Fruit fly (Drosophila melanogaster): Measurements from ENCODE around the gene C1GalTA.

C1GalTA gene

DNA sequence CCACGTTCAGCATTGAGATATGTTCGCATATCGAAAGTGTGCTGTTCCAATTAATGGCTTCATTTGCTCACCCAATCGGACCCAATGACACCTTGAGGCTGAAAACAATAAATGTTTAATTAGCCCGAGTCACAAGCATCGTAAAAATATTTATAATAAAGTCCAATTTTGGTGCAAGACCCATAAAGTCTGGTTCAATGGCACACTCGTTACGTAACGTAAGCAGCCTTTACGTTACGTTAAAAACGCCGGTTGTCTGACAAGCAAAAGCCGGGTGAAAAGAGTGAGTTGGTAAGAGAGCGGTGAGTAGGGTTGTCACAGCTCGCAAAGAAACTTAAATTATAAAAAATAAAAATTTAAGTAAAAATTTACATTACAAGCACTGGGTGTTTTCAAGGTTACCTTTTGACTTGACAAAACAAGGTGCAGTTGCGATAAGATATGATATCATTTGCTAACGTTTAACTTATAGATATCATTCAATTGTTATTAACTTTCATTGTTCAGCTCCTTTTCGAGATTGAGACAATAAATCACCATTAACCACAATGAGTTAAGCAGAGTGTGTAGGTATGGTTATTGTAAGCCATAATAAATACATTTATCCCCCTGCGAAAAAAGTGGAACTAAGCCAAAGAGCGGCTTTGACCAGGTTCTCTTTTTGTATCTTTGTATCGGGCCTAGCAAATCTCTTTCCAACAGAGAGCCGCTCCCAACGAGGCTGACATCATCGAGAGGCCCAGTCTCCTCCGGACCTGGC, 52.9 kb downstream of the C1GalTA start:
- no peak for TF ChIP-seq CG16779 (GFP tag; IDR thresholded peaks at IDR 0.05)
- no peak for TF ChIP-seq wek (GFP tag; optimal IDR thresholded peaks at IDR 0.05)
- peak; percentile 42 for TF ChIP-seq CG17568 (GFP tag; optimal IDR thresholded peaks at IDR 0.05)
- no peak for TF ChIP-seq CG2129 (GFP tag; IDR thresholded peaks at IDR 0.05; ENCODE audit: partially characterized antibody)
- TF ChIP-seq CG10959 (GFP tag; IDR thresholded peaks at IDR 0.05): no peak
- no peak for TF ChIP-seq CG2116 (GFP tag; optimal IDR thresholded peaks at IDR 0.05)
- no peak for TF ChIP-seq CG6791 (GFP tag; IDR thresholded peaks at IDR 0.05; ENCODE audit: partially characterized antibody)
- no peak for TF ChIP-seq Sry-β (GFP tag; optimal IDR thresholded peaks at IDR 0.05)
- TF ChIP-seq emc (GFP tag; optimal IDR thresholded peaks at IDR 0.05): no peak
- TF ChIP-seq CG1603 (tag; optimal IDR thresholded peaks at IDR 0.05): peak; percentile 26
- TF ChIP-seq Sox102F (GFP tag; optimal IDR thresholded peaks at IDR 0.05): peak; percentile 52
- peak; percentile 32; the same call in 2 of the 3 replicates for TF ChIP-seq tgo (GFP tag; IDR thresholded peaks at IDR 0.05)
- TF ChIP-seq Bdp1 (GFP tag; optimal IDR thresholded peaks at IDR 0.05): no peak
- TF ChIP-seq C15 (GFP tag; IDR thresholded peaks at IDR 0.05): no peak
- no peak for TF ChIP-seq shn (GFP tag; optimal IDR thresholded peaks at IDR 0.05)
- no peak for TF ChIP-seq CG3407 (GFP tag; optimal IDR thresholded peaks at IDR 0.05)
- TF ChIP-seq Oli (tag; optimal IDR thresholded peaks at IDR 0.05): peak; percentile 58
- TF ChIP-seq CG17385 (GFP tag; optimal IDR thresholded peaks at IDR 0.05): peak; percentile 17
- peak; percentile 34 for TF ChIP-seq tio (GFP tag; optimal IDR thresholded peaks at IDR 0.05)
- TF ChIP-seq Hmx (GFP tag; optimal IDR thresholded peaks at IDR 0.05): no peak
- TF ChIP-seq zen2 (GFP tag; IDR thresholded peaks at IDR 0.05; ENCODE audit: partially characterized antibody): no peak
- TF ChIP-seq TFAM (GFP tag; optimal IDR thresholded peaks at IDR 0.05): no peak
- no peak for TF ChIP-seq CG8388 (GFP tag; optimal IDR thresholded peaks at IDR 0.05)
- no peak for TF ChIP-seq CG33213 (GFP tag; optimal IDR thresholded peaks at IDR 0.05)
- TF ChIP-seq bcd (GFP tag; optimal IDR thresholded peaks at IDR 0.05): peak; percentile 54
- TF ChIP-seq CG32532 (GFP tag; IDR thresholded peaks at IDR 0.05): peak; percentile 27; the same call in 1 of the 2 replicates
- TF ChIP-seq Jarid2 (GFP tag; optimal IDR thresholded peaks at IDR 0.05): no peak
- TF ChIP-seq CG10565 (GFP tag; optimal IDR thresholded peaks at IDR 0.05): no peak
- 0 out of 2 replicates have a peak, but pooled peaks have one; percentile 19 for TF ChIP-seq Awh (GFP tag; IDR thresholded peaks at IDR 0.05)
- no peak for TF ChIP-seq ap (GFP tag; IDR thresholded peaks at IDR 0.05)
- TF ChIP-seq danr (GFP tag; IDR thresholded peaks at IDR 0.05): no peak
- no peak for TF ChIP-seq CG16813 (GFP tag; IDR thresholded peaks at IDR 0.05; ENCODE audit: partially characterized antibody)
- TF ChIP-seq Myb (GFP tag; optimal IDR thresholded peaks at IDR 0.05): no peak
- no peak for TF ChIP-seq Sry-δ (GFP tag; optimal IDR thresholded peaks at IDR 0.05)
- TF ChIP-seq CG14014 (GFP tag; IDR thresholded peaks at IDR 0.05): peak; percentile 46
- peak; percentile 21 for TF ChIP-seq CG8281 (tag; optimal IDR thresholded peaks at IDR 0.05)
- no peak for TF ChIP-seq dati (GFP tag; IDR thresholded peaks at IDR 0.05)
- no peak for TF ChIP-seq dpn (GFP tag; optimal IDR thresholded peaks at IDR 0.05)
- TF ChIP-seq Med (GFP tag): peak; percentile 25
- peak; percentile 17 for TF ChIP-seq CG18619 (GFP tag; optimal IDR thresholded peaks at IDR 0.05)
- peak; percentile 65 for TF ChIP-seq CoRest (tag; optimal IDR thresholded peaks at IDR 0.05)
- peak in 1 of 2 experiments; percentile 80 for TF ChIP-seq eve (GFP tag; optimal IDR thresholded peaks at IDR 0.05)
- TF ChIP-seq CG9727 (GFP tag; optimal IDR thresholded peaks at IDR 0.05): peak; percentile 29
- peak; percentile 72 for TF ChIP-seq dmrt99B (tag; optimal IDR thresholded peaks at IDR 0.05)
- no peak for TF ChIP-seq Dll (GFP tag; IDR thresholded peaks at IDR 0.05; ENCODE audit: partially characterized antibody)
- no peak for TF ChIP-seq tx (GFP tag; optimal IDR thresholded peaks at IDR 0.05)
- TF ChIP-seq Max (GFP tag; optimal IDR thresholded peaks at IDR 0.05): peak; percentile 5
- no peak for TF ChIP-seq Taf1 (GFP tag; IDR thresholded peaks at IDR 0.05)
- TF ChIP-seq Ets65A (GFP tag): no peak

Data from whole organism, embryonic.